Worm (Caenorhabditis elegans): ENCODE data around the gene ZK813.3.
A peak's percentile ranks its signal among the peaks of the same experiment; 100 is the strongest.

The ZK813.3 gene

DNA sequence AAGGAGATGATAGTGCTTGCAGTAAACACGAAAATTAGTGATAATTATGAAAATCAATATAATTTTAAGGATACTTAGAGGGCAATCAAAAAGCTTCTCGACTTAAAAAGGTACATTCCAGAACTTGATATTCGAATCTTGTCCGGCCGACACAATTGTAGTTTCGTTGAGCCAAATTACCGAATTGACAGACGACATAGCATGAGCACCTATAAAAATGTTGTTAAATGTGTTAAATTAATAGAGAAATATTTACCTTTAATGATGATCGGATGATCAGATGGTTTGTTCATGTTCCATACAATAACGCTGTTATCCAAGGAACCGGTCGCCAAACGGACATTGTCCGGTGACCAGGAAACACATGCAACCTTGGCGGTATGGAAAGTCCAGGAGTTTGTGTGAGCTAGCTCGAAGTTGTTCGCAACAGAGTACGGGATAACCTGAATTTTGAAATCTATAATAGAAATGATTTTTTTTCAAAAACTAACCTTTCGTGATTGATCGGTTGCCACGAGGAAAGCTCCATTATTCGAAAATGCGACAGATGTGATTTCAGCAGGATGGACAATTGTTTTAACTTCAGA, 32.8 kb upstream of the ZK813.3 start (continued):
- no peak for TF ChIP-seq ceh-27 (GFP tag; optimal IDR thresholded peaks at IDR 0.05)
- TF ChIP-seq unc-62 (GFP tag; optimal IDR thresholded peaks at IDR 0.05): no peak
- no peak; the same call in 1 of the 2 replicates for TF ChIP-seq madf-3 (GFP tag; IDR thresholded peaks at IDR 0.05)
- no peak for TF ChIP-seq nhr-27 (tag; optimal IDR thresholded peaks at IDR 0.05)
- no peak for TF ChIP-seq dpl-1 (GFP tag; optimal IDR thresholded peaks at IDR 0.05)
- no peak for TF ChIP-seq B0019.2 (GFP tag; conservative IDR thresholded peaks at IDR 0.05)
- no peak for TF ChIP-seq die-1 (tag; optimal IDR thresholded peaks at IDR 0.05)
- no peak for TF ChIP-seq C17E4.6 (GFP tag; IDR thresholded peaks at IDR 0.05)
- no peak for TF ChIP-seq sea-2 (GFP tag; IDR thresholded peaks at IDR 0.05)
- TF ChIP-seq nhr-80 (tag; optimal IDR thresholded peaks at IDR 0.05): peak; percentile 53
- no peak for TF ChIP-seq ceh-40 (GFP tag; IDR thresholded peaks at IDR 0.05)
- TF ChIP-seq rpc-1 (optimal IDR thresholded peaks at IDR 0.05): no peak
- TF ChIP-seq rpc-1 (tag; optimal IDR thresholded peaks at IDR 0.05): no peak
- TF ChIP-seq Y56A3A.18 (GFP tag; IDR thresholded peaks at IDR 0.05): peak; percentile 81
- TF ChIP-seq lsl-1 (GFP tag; optimal IDR thresholded peaks at IDR 0.05): no peak
- TF ChIP-seq snpc-3.4 (tag; optimal IDR thresholded peaks at IDR 0.05): no peak
- no peak for TF ChIP-seq athp-1 (tag; optimal IDR thresholded peaks at IDR 0.05)
- no peak for TF ChIP-seq aptf-2 (GFP tag; conservative IDR thresholded peaks at IDR 0.05)
- TF ChIP-seq Y53G8AR.9 (GFP tag; conservative IDR thresholded peaks at IDR 0.05): peak; percentile 92; the same call in 1 of the 2 replicates
- TF ChIP-seq Y79H2A.3 (GFP tag; conservative IDR thresholded peaks at IDR 0.05): no peak
- no peak for TF ChIP-seq tbp1 (GFP tag; optimal IDR thresholded peaks at IDR 0.05)
- no peak for TF ChIP-seq F33H1.4 (GFP tag; IDR thresholded peaks at IDR 0.05)
- no peak for TF ChIP-seq ceh-79 (tag; optimal IDR thresholded peaks at IDR 0.05)
- no peak for TF ChIP-seq mcd-1 (GFP tag; IDR thresholded peaks at IDR 0.05)
- TF ChIP-seq him-1 (tag; optimal IDR thresholded peaks at IDR 0.05): no peak
- TF ChIP-seq hmg-1.2 (GFP tag; IDR thresholded peaks at IDR 0.05): no peak
- no peak for TF ChIP-seq let-526 (GFP tag; IDR thresholded peaks at IDR 0.05)
- peak; percentile 78 for TF ChIP-seq B0336.3 (GFP tag; IDR thresholded peaks at IDR 0.05)
- TF ChIP-seq ekl-4 (GFP tag; IDR thresholded peaks at IDR 0.05): 0 out of 2 replicates have a peak, but pooled peaks have one; percentile 25
- TF ChIP-seq lin-26 (GFP tag; IDR thresholded peaks at IDR 0.05): no peak
- peak; percentile 82 for TF ChIP-seq atf-7 (tag; optimal IDR thresholded peaks at IDR 0.05)
- no peak for TF ChIP-seq nhr-120 (GFP tag; IDR thresholded peaks at IDR 0.05)
- no peak for TF ChIP-seq nhr-179 (tag; optimal IDR thresholded peaks at IDR 0.05)
- TF ChIP-seq T07F8.4 (tag; optimal IDR thresholded peaks at IDR 0.05): no peak
- no peak for TF ChIP-seq efl-1 (GFP tag; optimal IDR thresholded peaks at IDR 0.05)
- TF ChIP-seq ztf-6 (GFP tag; IDR thresholded peaks at IDR 0.05): no peak
- no peak for TF ChIP-seq ztf-22 (GFP tag; optimal IDR thresholded peaks at IDR 0.05)
- TF ChIP-seq K12H6.12 (tag; optimal IDR thresholded peaks at IDR 0.05): no peak
- TF ChIP-seq B0035.1 (tag; optimal IDR thresholded peaks at IDR 0.05): no peak
- TF ChIP-seq hmg-20 (GFP tag; IDR thresholded peaks at IDR 0.05): no peak
- no peak for TF ChIP-seq mxl-1 (tag; optimal IDR thresholded peaks at IDR 0.05)
- TF ChIP-seq ceh-58 (GFP tag; IDR thresholded peaks at IDR 0.05): no peak
- no peak for TF ChIP-seq ceh-91 (GFP tag; IDR thresholded peaks at IDR 0.05)
- no peak for TF ChIP-seq egrh-3 (GFP tag; IDR thresholded peaks at IDR 0.05)
- TF ChIP-seq pbrm-1 (GFP tag; IDR thresholded peaks at IDR 0.05): peak; percentile 44
- no peak; the same call in 1 of the 2 replicates for TF ChIP-seq madf-6 (GFP tag; IDR thresholded peaks at IDR 0.05)
- TF ChIP-seq fkh-3 (tag; optimal IDR thresholded peaks at IDR 0.05): no peak
- TF ChIP-seq tbx-9 (tag; optimal IDR thresholded peaks at IDR 0.05; ENCODE audit: borderline replicate concordance): no peak
- TF ChIP-seq gei-17 (GFP tag; optimal IDR thresholded peaks at IDR 0.05): peak; percentile 62
- no peak for TF ChIP-seq ets-4 (GFP tag; optimal IDR thresholded peaks at IDR 0.05)
